Worm (Caenorhabditis elegans) whole organism, L4/young adult: Measurements from ENCODE around the gene acdh-9.
"Not testable (repeated sequence)": the region's sequence is repeated elsewhere in the genome, so short reads cannot be mapped to it uniquely, and the experiment has no call there.

Experiments
- W03F9.2 ChIP-seq: fragments of 150-350 bp; optimal IDR thresholded peaks from 2 replicates; lab custom pipeline; 2014; ENCODE audit warnings: missing biosample characterization, missing genetic modification characterization
- dao-5 ChIP-seq: sonication (generic microtip); optimal IDR thresholded peaks from 2 replicates; lab custom pipeline; 2016; ENCODE audit warnings: missing genotype, missing genetic modification characterization, moderate library complexity, missing compliant biosample characterization
- him-1 ChIP-seq: sonication (generic microtip); optimal IDR thresholded peaks from 2 replicates; lab custom pipeline; 2016; ENCODE audit warnings: missing genotype, missing genetic modification reagents, missing genetic modification characterization, missing compliant biosample characterization

The acdh-9 gene

DNA sequence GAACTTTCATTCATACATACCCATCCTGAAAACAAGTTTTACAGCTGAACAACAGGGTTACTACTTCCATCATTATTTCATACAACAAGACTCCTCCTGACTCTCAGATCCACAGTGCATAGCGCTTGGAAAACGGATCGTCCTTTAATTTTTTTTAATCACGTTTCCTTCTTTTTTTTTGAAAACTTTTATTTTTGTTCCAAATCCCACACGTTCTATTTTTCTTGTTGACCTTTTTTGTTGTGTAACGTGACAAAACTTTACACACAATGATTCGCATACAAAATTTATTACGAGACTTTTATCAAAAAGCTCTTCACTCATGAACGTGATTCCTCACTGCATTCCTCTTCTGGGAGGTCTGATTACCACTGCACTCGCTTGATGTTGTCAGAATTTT lies 8.3 kb downstream of the acdh-9 start, which contains the start of gene clc-33:
Gene clc-33, plus strand, starts transcription at position 301 of the 400 bp plus-strand sequence.
- no peak for TF ChIP-seq dao-5 (tag; lab: Kevin White, UChicago)
- TF ChIP-seq W03F9.2 (tag; lab: Kevin White, UChicago) = no peak
- TF ChIP-seq him-1 (tag; lab: Kevin White, UChicago) = no peak

DNA sequence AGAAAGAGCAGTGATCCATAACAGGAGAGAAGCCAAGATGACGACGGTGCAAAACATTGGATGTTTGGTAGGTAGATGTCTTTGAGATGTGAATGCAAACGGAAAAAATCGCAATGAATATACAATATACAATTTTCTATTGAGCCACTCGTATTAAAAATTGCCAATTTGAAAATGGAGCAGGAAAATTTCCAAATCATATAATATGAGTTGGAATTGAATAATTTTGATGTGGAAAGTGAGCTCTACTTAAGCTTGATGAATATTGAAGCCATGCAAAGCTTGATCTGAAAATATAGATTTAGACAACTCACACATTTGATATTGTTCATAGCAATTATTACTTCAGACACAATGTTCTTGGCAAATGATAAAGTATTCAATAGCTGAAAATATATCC lies 10.0 kb downstream of the acdh-9 start, which contains the start of gene F28A10.8:
Gene F28A10.8, minus strand, starts transcription at position 101 of the 400 bp plus-strand sequence.
- TF ChIP-seq dao-5 (tag; lab: Kevin White, UChicago) (no peak), him-1 (tag; lab: Kevin White, UChicago) (no peak), W03F9.2 (tag; lab: Kevin White, UChicago) (no peak)

DNA sequence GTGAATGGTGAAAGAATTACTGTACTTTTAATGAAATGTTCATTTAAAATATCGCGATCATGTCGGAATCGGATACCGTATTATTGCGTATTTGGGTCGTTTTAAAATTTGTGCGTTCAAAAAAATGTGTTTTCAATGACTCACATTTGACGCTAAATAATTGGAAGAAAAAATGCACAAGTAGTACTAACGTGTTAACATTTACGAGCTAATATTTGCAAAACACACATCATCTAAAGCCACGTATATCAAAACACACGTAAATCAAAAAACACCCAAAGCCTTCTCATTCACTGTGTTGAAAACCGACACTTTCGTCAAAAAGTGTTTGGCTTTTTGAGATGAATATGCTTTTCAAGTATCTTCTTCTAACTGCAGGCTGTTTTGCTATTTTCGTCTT lies 22.9 kb downstream of the acdh-9 start, which contains the start of gene F28A10.1:
Gene F28A10.1, plus strand, starts transcription at position 301 of the 400 bp plus-strand sequence.
- TF ChIP-seq dao-5 (tag; lab: Kevin White, UChicago) (no peak), W03F9.2 (tag; lab: Kevin White, UChicago) (no peak), him-1 (tag; lab: Kevin White, UChicago) (no peak)

DNA sequence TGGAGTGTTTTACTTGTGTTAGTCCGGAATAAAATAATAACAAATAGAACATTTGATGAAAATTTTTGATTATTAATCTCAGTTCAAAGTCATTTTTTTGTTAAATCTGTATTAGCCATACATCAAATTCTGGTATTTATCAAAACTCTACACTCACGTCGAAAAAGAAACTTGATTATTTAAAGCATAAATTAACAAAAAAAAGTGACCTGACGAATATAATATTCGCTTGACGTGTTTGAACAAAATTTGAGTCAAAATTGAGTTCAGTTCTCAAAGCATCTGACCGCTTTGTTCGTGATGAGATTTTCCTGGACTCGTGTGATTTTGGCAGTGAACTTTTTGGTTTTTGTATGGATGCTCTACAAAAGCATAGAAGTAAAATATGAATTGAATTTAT lies 24.9 kb downstream of the acdh-9 start, which contains the start of gene F46F5.10:
Gene F46F5.10, plus strand, starts transcription at position 301 of the 400 bp plus-strand sequence.
- TF ChIP-seq him-1 (tag; lab: Kevin White, UChicago) = no peak
- no peak for TF ChIP-seq W03F9.2 (tag; lab: Kevin White, UChicago)
- TF ChIP-seq dao-5 (tag; lab: Kevin White, UChicago) = no peak

DNA sequence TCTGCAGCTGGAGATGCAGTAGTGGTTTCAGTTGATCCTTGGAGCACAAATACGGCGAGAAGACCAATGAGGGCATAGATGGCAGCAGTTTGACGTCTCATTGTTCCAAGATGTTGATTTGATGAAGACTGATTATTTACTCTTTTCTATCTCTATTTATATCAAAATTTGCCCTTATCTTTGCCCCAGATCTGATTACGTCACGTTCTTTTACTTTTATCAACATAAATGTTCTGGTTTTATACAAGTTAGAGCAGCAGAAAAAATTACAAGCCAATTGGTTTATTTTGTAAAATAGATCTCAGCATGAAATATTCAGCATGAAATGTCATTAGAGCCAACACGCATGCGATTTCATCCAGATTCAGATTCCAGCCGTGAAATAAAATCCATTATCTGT lies 25.7 kb downstream of the acdh-9 start, which contains the start of gene msrp-4:
Gene msrp-4, minus strand, starts transcription at position 101 of the 400 bp plus-strand sequence.
- not testable (repeated sequence) for TF ChIP-seq dao-5, him-1, W03F9.2 (tag; lab: Kevin White, UChicago)

DNA sequence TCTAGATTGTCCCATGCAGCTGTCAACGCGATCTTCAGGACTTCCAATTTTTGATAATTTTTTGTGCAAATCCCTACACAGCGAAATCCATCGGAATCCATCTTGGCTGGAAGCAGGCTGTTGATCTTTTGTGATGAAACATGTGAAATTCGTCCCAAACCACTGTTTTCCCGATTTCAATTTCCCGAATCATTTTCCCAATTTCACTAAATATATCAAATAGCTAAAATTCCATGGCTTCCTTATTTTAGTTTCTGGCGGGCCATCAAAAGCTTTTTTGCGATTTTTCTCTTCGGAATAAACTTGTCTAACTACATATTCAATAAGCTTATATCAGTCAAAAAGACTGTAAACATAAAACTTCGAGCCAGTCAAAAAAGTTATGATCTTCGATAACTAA lies 26.9 kb downstream of the acdh-9 start, which contains the start of gene F46F5.8:
Gene F46F5.8, minus strand, starts transcription at position 101 of the 400 bp plus-strand sequence.
- TF ChIP-seq dao-5 (tag; lab: Kevin White, UChicago) = no peak
- TF ChIP-seq him-1 (tag; lab: Kevin White, UChicago) = no peak
- TF ChIP-seq W03F9.2 (tag; lab: Kevin White, UChicago) = no peak

DNA sequence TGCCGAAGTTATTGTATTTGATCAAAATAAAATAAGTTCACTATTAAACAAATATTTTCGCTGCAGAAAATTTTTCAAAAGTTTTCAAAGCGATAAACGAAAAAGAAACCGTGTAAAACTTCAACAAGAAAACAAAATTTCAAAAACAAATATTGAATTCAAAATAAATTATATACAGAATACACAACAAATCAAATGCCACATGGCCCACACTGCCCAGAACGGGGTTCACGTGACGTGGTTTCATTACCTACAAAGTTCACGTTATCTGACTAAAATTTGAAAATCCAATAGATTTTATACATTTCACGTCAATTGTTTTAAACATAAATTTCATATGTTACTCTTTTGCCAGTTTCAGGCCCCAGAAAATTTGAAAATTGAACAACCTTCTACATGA lies 27.9 kb downstream of the acdh-9 start, which contains the start of gene F46F5.7:
Gene F46F5.7, minus strand, starts transcription at position 101 of the 400 bp plus-strand sequence.
- TF ChIP-seq him-1 (tag; lab: Kevin White, UChicago) (no peak), dao-5 (tag; lab: Kevin White, UChicago) (no peak)

DNA sequence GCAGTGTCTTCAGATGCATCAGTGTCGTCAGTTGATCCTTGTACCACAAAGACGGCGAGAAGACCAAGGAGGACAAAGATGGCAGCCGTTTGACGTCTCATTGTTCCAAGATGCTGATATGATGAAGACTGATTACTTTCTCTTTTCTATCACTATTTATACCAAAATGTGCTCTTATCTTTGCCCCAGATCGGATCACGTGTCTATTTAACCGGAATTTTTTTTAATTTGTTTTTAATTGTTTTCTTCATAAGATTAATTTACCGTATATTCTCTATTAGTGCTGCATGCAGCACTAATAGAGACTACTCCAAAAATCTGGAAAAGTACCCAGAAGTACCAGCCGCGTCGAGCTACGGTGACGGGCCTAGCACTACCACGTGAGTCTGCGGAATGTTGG lies 33.7 kb downstream of the acdh-9 start, which contains the start of gene msrp-3:
Gene msrp-3, minus strand, starts transcription at position 101 of the 400 bp plus-strand sequence.
- TF ChIP-seq dao-5 (tag; lab: Kevin White, UChicago) (no peak), W03F9.2 (tag; lab: Kevin White, UChicago) (no peak), him-1 (tag; lab: Kevin White, UChicago) (no peak)

DNA sequence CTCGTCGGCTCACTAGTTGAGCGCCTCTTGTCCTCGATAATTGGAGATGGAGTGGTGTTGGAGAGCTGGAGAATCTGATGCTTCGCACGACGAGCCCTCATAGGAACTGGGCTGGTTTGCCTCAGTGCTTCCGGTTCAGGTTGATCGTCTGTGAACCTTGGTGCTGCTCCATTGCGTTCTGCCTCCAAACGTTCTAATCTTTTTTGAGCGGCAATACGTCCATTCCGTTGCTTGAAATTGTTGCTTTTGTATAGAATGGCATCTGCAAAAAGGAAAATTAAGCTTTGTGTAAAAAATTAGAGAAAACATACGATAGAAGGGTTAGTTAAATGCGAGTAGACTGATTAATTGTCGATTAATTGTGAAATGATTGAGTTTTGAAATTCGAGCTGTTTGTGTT lies 35.5 kb downstream of the acdh-9 start, which contains the start of gene F46F5.5:
Gene F46F5.5, minus strand, starts transcription at position 101 of the 400 bp plus-strand sequence.
- TF ChIP-seq W03F9.2 (tag; lab: Kevin White, UChicago) (no peak), him-1 (tag; lab: Kevin White, UChicago) (no peak), dao-5 (tag; lab: Kevin White, UChicago) (no peak)

DNA sequence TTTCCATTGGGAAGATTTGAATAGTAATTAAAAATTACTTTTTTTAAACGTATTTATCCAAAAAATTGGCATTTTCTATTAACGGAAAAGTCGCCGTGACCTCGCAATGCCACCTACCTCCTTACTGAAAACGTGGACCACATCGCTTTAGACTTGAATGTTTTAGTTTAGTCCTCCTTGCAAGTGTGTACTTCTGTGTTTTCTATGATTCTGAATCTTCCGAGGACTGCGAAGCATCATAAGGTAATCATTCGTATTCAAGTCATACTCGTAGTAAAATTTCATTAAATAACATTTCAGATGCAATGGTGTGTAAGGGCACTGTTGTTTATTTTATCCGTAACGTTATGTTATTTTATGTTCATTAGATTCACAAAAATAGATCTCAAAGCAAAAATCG lies 39.9 kb downstream of the acdh-9 start, which contains the start of gene F46F5.11:
Gene F46F5.11, plus strand, starts transcription at position 301 of the 400 bp plus-strand sequence.
- TF ChIP-seq W03F9.2 (tag; lab: Kevin White, UChicago) (no peak), him-1 (tag; lab: Kevin White, UChicago) (no peak), dao-5 (tag; lab: Kevin White, UChicago) (no peak)

DNA sequence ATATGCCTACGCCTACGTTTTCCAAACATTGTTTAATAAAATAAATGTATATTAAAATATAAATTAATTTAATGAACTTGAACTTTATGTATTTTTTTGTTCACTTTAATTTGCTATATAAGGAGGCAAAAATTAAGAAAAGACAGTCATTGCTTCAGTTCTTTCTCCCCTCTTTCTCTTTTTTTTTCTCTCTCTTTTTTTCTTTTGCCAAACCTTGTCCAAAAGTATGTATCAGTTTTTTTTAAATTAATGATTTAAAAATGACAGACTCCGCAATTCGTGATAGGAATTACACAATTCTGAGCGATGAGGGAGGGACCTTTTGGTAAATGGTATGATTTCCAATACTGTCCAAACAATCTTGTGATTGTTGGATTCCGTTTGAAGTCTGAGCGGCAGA lies 45.4 kb downstream of the acdh-9 start, which contains the start of gene F46F5.13:
Gene F46F5.13, plus strand, starts transcription at position 301 of the 400 bp plus-strand sequence.
- TF ChIP-seq dao-5 (tag; lab: Kevin White, UChicago) = no peak
- no peak for TF ChIP-seq him-1 (tag; lab: Kevin White, UChicago)
- no peak for TF ChIP-seq W03F9.2 (tag; lab: Kevin White, UChicago)

DNA sequence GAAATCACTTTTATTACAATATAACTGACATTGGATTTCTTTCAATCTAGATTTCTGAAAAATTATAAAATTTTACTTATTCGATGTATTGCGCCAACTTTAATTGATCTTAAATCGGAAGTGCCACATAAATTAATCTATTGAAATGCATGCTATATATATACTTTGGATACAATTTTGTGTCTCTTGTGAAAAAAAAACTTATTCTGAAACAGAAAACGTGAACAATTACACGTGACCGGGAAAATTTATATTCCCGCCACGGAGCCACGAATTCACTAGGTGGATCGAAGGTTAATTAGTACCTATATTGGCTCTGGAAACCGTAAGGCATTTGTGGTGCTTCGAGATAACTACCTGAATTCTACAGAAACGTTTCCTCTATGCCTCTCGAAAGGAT lies 48.7 kb downstream of the acdh-9 start, which contains the start of gene F46F5.14:
Gene F46F5.14, plus strand, starts transcription at position 301 of the 400 bp plus-strand sequence.
- no peak for TF ChIP-seq dao-5 (tag; lab: Kevin White, UChicago)
- no peak for TF ChIP-seq him-1 (tag; lab: Kevin White, UChicago)
- TF ChIP-seq W03F9.2 (tag; lab: Kevin White, UChicago) = no peak

DNA sequence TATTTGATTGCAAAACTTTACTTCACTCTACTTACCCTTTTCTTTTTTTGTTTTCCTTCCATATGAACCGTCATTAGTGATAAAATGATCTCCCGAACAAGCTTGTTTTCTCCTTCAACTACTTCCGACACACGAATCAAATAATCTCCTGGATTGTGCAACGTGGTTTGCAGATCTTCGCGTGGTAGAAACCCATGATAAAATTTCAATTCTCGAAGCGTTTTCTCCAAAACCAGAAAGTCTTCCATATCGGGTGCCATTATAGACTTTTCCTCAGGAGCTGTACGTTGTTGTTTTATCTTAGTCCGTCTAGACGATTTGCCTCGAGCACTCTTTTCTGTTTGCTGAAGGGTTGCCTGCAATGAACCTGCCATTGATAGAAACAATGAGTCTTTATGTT lies 51.0 kb downstream of the acdh-9 start:
- no peak for TF ChIP-seq him-1 (tag; lab: Kevin White, UChicago)
- TF ChIP-seq dao-5 (tag; lab: Kevin White, UChicago) = no peak
- TF ChIP-seq W03F9.2 (tag; lab: Kevin White, UChicago) = no peak
